Worm (Caenorhabditis elegans) whole organism, midembryonic: ENCODE data around the gene R12C12.9.
"Not testable (repeated sequence)": the region's sequence is repeated elsewhere in the genome, so short reads cannot be mapped to it uniquely, and the experiment has no call there.

ENCODE experiments used
- T22C8.4 ChIP-seq: fragments of 200-800 bp; sonication (Bioruptor generic); IDR thresholded peaks from 2 replicates; pipeline ENCODE4 v1.3.6; 2022; ENCODE audit warnings: missing genetic modification characterization, missing compliant biosample characterization
- cog-1 ChIP-seq: sonication (generic microtip); optimal IDR thresholded peaks from 2 replicates; lab custom pipeline; 2016; ENCODE audit warnings: missing genetic modification characterization, missing compliant biosample characterization
- flt-1 ChIP-seq: fragments of 200-800 bp; sonication (Bioruptor generic); IDR thresholded peaks from 2 replicates; pipeline ENCODE4 v1.3.6; 2022; ENCODE audit warnings: missing genetic modification characterization, missing compliant biosample characterization
- klf-2 ChIP-seq: fragments of 200-800 bp; sonication (Bioruptor generic); conservative IDR thresholded peaks from 2 replicates; pipeline ENCODE4 v1.3.6; 2022; ENCODE audit warnings: missing genetic modification reagents, missing genetic modification characterization, missing compliant biosample characterization
- med-1 ChIP-seq: sonication (generic microtip); optimal IDR thresholded peaks from 2 replicates; lab custom pipeline; 2017; ENCODE audit warnings: missing genetic modification characterization, mild to moderate bottlenecking, missing compliant biosample characterization, antibody characterized with exemption, missing genetic modification reagents; ENCODE audit not compliant: insufficient read depth
- ref-1 ChIP-seq: fragments of 200-800 bp; sonication (Bioruptor generic); conservative IDR thresholded peaks from 2 replicates; pipeline ENCODE4 v1.3.6; 2022; ENCODE audit warnings: missing genetic modification reagents, missing genetic modification characterization, missing compliant biosample characterization
- tab-1 ChIP-seq: fragments of 200-800 bp; sonication (Bioruptor generic); IDR thresholded peaks from 2 replicates; pipeline ENCODE4 v1.3.6; 2022; ENCODE audit warnings: missing genetic modification characterization, missing compliant biosample characterization
- ztf-23 ChIP-seq: fragments of 200-800 bp; sonication (Bioruptor generic); IDR thresholded peaks from 2 replicates; pipeline ENCODE4 v1.3.6; 2022; ENCODE audit warnings: missing genetic modification reagents, missing genetic modification characterization, missing compliant biosample characterization
- ztf-29 ChIP-seq: fragments of 200-800 bp; sonication (Bioruptor generic); IDR thresholded peaks from 2 replicates; pipeline ENCODE4 v1.3.6; 2022; ENCODE audit warnings: missing genetic modification reagents, missing genetic modification characterization, missing compliant biosample characterization

The R12C12.9 gene

ce11 chrII:6031106-6031505 lies 6.3 kb upstream of the R12C12.9 start, which contains the start of gene frpr-16:
frpr-16 (minus strand) TSS chrII:6031206.
- TF ChIP-seq ref-1 (GFP tag; lab: Robert Waterston, UW) (no peak), T22C8.4 (GFP tag; lab: Robert Waterston, UW) (no peak), ztf-23 (GFP tag; lab: Robert Waterston, UW) (no peak), med-1 (GFP tag; lab: Kevin White, UChicago) (no peak), tab-1 (GFP tag; lab: Robert Waterston, UW) (no peak), klf-2 (GFP tag; lab: Robert Waterston, UW) (no peak), cog-1 (tag; lab: Kevin White, UChicago) (no peak), flt-1 (GFP tag; lab: Robert Waterston, UW) (no peak), ztf-29 (GFP tag; lab: Robert Waterston, UW) (no peak)

ce11 chrII:6028594-6029141 lies 3.9 kb upstream of the R12C12.9 start:
- no peak for TF ChIP-seq tab-1 (GFP tag; lab: Robert Waterston, UW)
- TF ChIP-seq T22C8.4 (GFP tag; lab: Robert Waterston, UW) = no peak
- no peak for TF ChIP-seq ztf-23 (GFP tag; lab: Robert Waterston, UW)
- no peak for TF ChIP-seq flt-1 (GFP tag; lab: Robert Waterston, UW)
- no peak for TF ChIP-seq cog-1 (tag; lab: Kevin White, UChicago)
- TF ChIP-seq ztf-29 (GFP tag; lab: Robert Waterston, UW) = no peak
- TF ChIP-seq klf-2 (GFP tag; lab: Robert Waterston, UW) = no peak
- TF ChIP-seq med-1 (GFP tag; lab: Kevin White, UChicago) = no peak

ce11 chrII:6026646-6027045 lies 1.9 kb upstream of the R12C12.9 start:
- TF ChIP-seq flt-1 (GFP tag; lab: Robert Waterston, UW) (no peak), cog-1 (tag; lab: Kevin White, UChicago) (no peak), ztf-23 (GFP tag; lab: Robert Waterston, UW) (no peak), med-1 (GFP tag; lab: Kevin White, UChicago) (no peak), T22C8.4 (GFP tag; lab: Robert Waterston, UW) (no peak), ztf-29 (GFP tag; lab: Robert Waterston, UW) (no peak), ref-1 (GFP tag; lab: Robert Waterston, UW) (no peak), tab-1 (GFP tag; lab: Robert Waterston, UW) (no peak), klf-2 (GFP tag; lab: Robert Waterston, UW) (no peak)

DNA sequence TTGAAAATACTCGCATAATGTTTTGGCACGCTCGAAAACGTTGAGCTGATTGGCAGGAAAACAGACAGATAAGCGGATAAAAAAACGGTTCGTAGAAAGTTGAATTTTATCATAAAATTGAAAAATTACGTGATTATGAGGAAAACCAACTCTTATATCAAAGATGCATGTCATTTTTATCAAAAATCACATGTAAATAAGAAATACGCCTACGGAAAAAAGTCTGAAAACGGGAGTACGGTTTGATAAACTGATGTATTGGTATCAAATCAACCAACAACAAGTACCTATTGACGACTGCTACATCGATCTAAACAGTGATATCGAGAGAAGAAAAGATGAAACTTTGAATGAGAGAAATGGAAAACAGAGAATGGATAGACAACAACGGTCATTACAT lies 868 bp upstream of the R12C12.9 start:
- no peak for TF ChIP-seq ref-1 (GFP tag; lab: Robert Waterston, UW)
- TF ChIP-seq tab-1 (GFP tag; lab: Robert Waterston, UW) = no peak
- no peak for TF ChIP-seq ztf-29 (GFP tag; lab: Robert Waterston, UW)
- no peak for TF ChIP-seq cog-1 (tag; lab: Kevin White, UChicago)

ce11 chrII:6022596-6022995 lies 2.2 kb downstream of the R12C12.9 start:
- TF ChIP-seq ztf-23 (GFP tag; lab: Robert Waterston, UW) (no peak), T22C8.4 (GFP tag; lab: Robert Waterston, UW) (no peak)

DNA sequence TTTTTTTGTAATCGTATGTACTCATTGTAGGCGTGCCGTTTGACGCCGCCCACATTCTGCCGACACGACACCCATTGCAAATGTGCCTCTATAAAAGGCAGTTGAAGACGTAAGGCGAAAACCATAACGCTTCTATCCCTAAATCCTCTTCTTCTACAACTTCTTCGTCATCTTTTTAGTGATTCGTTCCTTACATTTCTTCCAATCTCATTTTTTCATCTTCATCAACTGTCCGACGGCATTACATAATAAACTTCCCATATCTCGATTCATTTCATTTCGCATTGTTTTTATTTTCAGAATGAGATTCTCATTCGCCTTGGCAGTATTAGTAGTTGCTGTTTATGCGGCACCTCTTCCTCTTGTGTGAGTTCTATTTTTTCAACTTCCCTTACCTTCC lies 4.4 kb downstream of the R12C12.9 start, which contains the start of gene ZK84.1:
Gene ZK84.1, plus strand, starts transcription at position 301 of the 400 bp plus-strand sequence.
- no peak for TF ChIP-seq flt-1 (GFP tag; lab: Robert Waterston, UW)
- no peak for TF ChIP-seq ztf-29 (GFP tag; lab: Robert Waterston, UW)
- no peak for TF ChIP-seq ref-1 (GFP tag; lab: Robert Waterston, UW)
- no peak for TF ChIP-seq tab-1 (GFP tag; lab: Robert Waterston, UW)
- TF ChIP-seq T22C8.4 (GFP tag; lab: Robert Waterston, UW) = no peak
- TF ChIP-seq ztf-23 (GFP tag; lab: Robert Waterston, UW) = no peak
- no peak for TF ChIP-seq med-1 (GFP tag; lab: Kevin White, UChicago)
- no peak for TF ChIP-seq cog-1 (tag; lab: Kevin White, UChicago)
- no peak for TF ChIP-seq klf-2 (GFP tag; lab: Robert Waterston, UW)

DNA sequence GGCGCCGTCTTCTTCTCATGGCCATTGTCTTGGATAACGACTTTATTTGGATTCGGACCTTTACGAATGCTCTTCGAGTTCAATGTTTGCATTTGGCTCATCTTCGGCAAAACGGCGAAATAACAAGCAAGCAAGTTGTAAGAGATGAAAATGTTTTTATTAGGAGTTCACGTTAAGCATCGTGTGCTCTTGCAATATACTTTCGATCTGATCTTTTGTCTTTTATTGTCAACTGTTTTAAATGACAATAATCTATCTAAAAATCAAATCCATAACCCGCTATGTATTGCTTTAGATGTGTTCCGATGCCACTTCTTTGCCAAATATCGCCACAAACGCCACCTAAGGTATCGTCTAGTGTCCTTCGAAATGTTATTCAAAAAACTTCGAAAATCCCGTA lies 8.4 kb downstream of the R12C12.9 start, which contains the start of gene ZK84.5:
Gene ZK84.5, minus strand, starts transcription at position 101 of the 400 bp plus-strand sequence.
- no peak for TF ChIP-seq ref-1 (GFP tag; lab: Robert Waterston, UW)
- TF ChIP-seq cog-1 (tag; lab: Kevin White, UChicago) = no peak
- TF ChIP-seq ztf-23 (GFP tag; lab: Robert Waterston, UW) = no peak
- no peak for TF ChIP-seq ztf-29 (GFP tag; lab: Robert Waterston, UW)
- TF ChIP-seq med-1 (GFP tag; lab: Kevin White, UChicago) = no peak
- no peak for TF ChIP-seq T22C8.4 (GFP tag; lab: Robert Waterston, UW)
- no peak for TF ChIP-seq tab-1 (GFP tag; lab: Robert Waterston, UW)
- no peak for TF ChIP-seq klf-2 (GFP tag; lab: Robert Waterston, UW)
- no peak for TF ChIP-seq flt-1 (GFP tag; lab: Robert Waterston, UW)

- TF ChIP-seq tab-1 (GFP tag; lab: Robert Waterston, UW); ztf-29 (GFP tag; lab: Robert Waterston, UW); med-1 (GFP tag; lab: Kevin White, UChicago): not testable (repeated sequence)
Measured at ce11 chrII:6014057-6014456, 10.7 kb downstream of the R12C12.9 start, which contains the start of gene ZK84.2. ZK84.2 (plus strand) TSS chrII:6014357.

- TF ChIP-seq klf-2 (GFP tag; lab: Robert Waterston, UW) (no peak), tab-1 (GFP tag; lab: Robert Waterston, UW) (no peak), ztf-29 (GFP tag; lab: Robert Waterston, UW) (no peak), ref-1 (GFP tag; lab: Robert Waterston, UW) (no peak), T22C8.4 (GFP tag; lab: Robert Waterston, UW) (no peak)
Measured at ce11 chrII:6010544-6010943, 14.2 kb downstream of the R12C12.9 start, which contains the start of gene ins-20. ins-20 (plus strand) TSS chrII:6010844.
